Worm (Caenorhabditis elegans) whole organism, early embryonic: ENCODE results near the gene ZK666.8.

Experiments
- B0310.2 ChIP-seq: sonication (generic microtip); optimal IDR thresholded peaks from 2 replicates; lab custom pipeline; 2016; ENCODE audit warnings: mild to moderate bottlenecking, missing genetic modification characterization, missing compliant biosample characterization
- F13C5.2 ChIP-seq: sonication (generic microtip); optimal IDR thresholded peaks from 2 replicates; lab custom pipeline; 2017; ENCODE audit warnings: mild to moderate bottlenecking, missing genetic modification characterization, inconsistent platforms, missing compliant biosample characterization
- aly-1 ChIP-seq: sonication (generic microtip); optimal IDR thresholded peaks from 2 replicates; lab custom pipeline; 2016; ENCODE audit warnings: missing genetic modification characterization, missing compliant biosample characterization
- ama-1 ChIP-seq: fragments of 150-350 bp; optimal IDR thresholded peaks from 2 replicates; lab custom pipeline; 2014
- ceh-13 ChIP-seq: fragments of 200-800 bp; sonication (Bioruptor generic); optimal IDR thresholded peaks from 2 replicates; lab custom pipeline; 2018; ENCODE audit warnings: mild to moderate bottlenecking, missing genetic modification characterization, missing compliant biosample characterization
- ceh-36 ChIP-seq: sonication (generic microtip); optimal IDR thresholded peaks from 2 replicates; lab custom pipeline; 2016; ENCODE audit warnings: missing genetic modification characterization, inconsistent platforms, missing compliant biosample characterization
- ets-7 ChIP-seq: sonication (generic microtip); optimal IDR thresholded peaks from 2 replicates; lab custom pipeline; 2016; ENCODE audit warnings: missing genotype, missing genetic modification characterization, missing compliant biosample characterization
- flt-1 ChIP-seq: fragments of 200-800 bp; sonication (Bioruptor generic); IDR thresholded peaks from 2 replicates; pipeline ENCODE4 v1.3.6; 2022; ENCODE audit warnings: missing genetic modification characterization, missing compliant biosample characterization
- hmbx-1 ChIP-seq: sonication (generic microtip); optimal IDR thresholded peaks from 2 replicates; lab custom pipeline; 2016; ENCODE audit warnings: mild to moderate bottlenecking, missing genetic modification characterization, missing compliant biosample characterization
- hmg-4 ChIP-seq: fragments of 200-800 bp; sonication (Bioruptor generic); optimal IDR thresholded peaks from 2 replicates; lab custom pipeline; 2018; ENCODE audit warnings: mild to moderate bottlenecking, missing genetic modification characterization, missing compliant biosample characterization
- hnd-1 ChIP-seq: sonication (generic microtip); optimal IDR thresholded peaks from 2 replicates; lab custom pipeline; 2016; ENCODE audit warnings: missing genetic modification characterization, missing compliant biosample characterization
- pes-1 ChIP-seq: fragments of 200-800 bp; sonication (Bioruptor generic); IDR thresholded peaks from 2 replicates; pipeline ENCODE4 v1.3.6; 2022; ENCODE audit warnings: missing genetic modification reagents, missing genetic modification characterization, missing compliant biosample characterization
- scrt-1 ChIP-seq: fragments of 200-800 bp; sonication (Bioruptor generic); IDR thresholded peaks from 2 replicates; pipeline ENCODE4 v1.3.6; 2022; ENCODE audit warnings: missing genetic modification characterization, missing compliant biosample characterization
- sea-1 ChIP-seq: fragments of 200-800 bp; sonication (Bioruptor generic); conservative IDR thresholded peaks from 2 replicates; pipeline ENCODE4 v1.3.6; 2022; ENCODE audit warnings: missing genetic modification characterization, missing compliant biosample characterization
- tbx-11 ChIP-seq: fragments of 200-800 bp; sonication (Bioruptor generic); IDR thresholded peaks from 2 replicates; pipeline ENCODE4 v1.3.6; 2022; ENCODE audit warnings: missing genetic modification characterization, missing compliant biosample characterization
- tbx-37 ChIP-seq: fragments of 200-800 bp; sonication (Bioruptor generic); conservative IDR thresholded peaks from 2 replicates; pipeline ENCODE4 v1.3.6; 2022; ENCODE audit warnings: missing genetic modification reagents, missing genetic modification characterization, missing compliant biosample characterization
- tra-4 ChIP-seq: sonication (generic microtip); optimal IDR thresholded peaks from 2 replicates; lab custom pipeline; 2017; ENCODE audit warnings: missing genetic modification characterization, missing compliant biosample characterization

Gene ZK666.8

ce11 chrII:10452620-10453019, 40.3 kb downstream of the ZK666.8 start, which contains the start of gene ZK673.4:
ZK673.4 (plus strand) TSS chrII:10452920.
- TF ChIP-seq hmbx-1 (no peak), ets-7 (tag; lab: Kevin White, UChicago) (no peak), flt-1 (GFP tag; lab: Robert Waterston, UW) (no peak), B0310.2 (tag; lab: Kevin White, UChicago) (no peak), hnd-1 (tag; lab: Kevin White, UChicago) (no peak), aly-1 (tag; lab: Kevin White, UChicago) (no peak), ama-1 (lab: Kevin White, UChicago) (no peak), tra-4 (tag; lab: Kevin White, UChicago) (no peak), F13C5.2 (tag; lab: Kevin White, UChicago) (no peak), tbx-37 (no peak), tbx-11 (GFP tag; lab: Robert Waterston, UW) (no peak), ceh-13 (GFP tag; lab: Kevin White, UChicago) (no peak), ceh-36 (tag; lab: Kevin White, UChicago) (no peak), scrt-1 (no peak), pes-1 (GFP tag; lab: Robert Waterston, UW) (no peak), sea-1 (GFP tag; lab: Robert Waterston, UW) (no peak), hmg-4 (GFP tag; lab: Kevin White, UChicago) (no peak)

ce11 chrII:10450335-10450734, 42.6 kb downstream of the ZK666.8 start:
- TF ChIP-seq pes-1 (GFP tag; lab: Robert Waterston, UW): no peak
- TF ChIP-seq tbx-11 (GFP tag; lab: Robert Waterston, UW): no peak
- no peak for TF ChIP-seq tbx-37
- no peak for TF ChIP-seq ceh-36 (tag; lab: Kevin White, UChicago)
- TF ChIP-seq ama-1 (lab: Kevin White, UChicago): no peak
- TF ChIP-seq hmbx-1: no peak

DNA sequence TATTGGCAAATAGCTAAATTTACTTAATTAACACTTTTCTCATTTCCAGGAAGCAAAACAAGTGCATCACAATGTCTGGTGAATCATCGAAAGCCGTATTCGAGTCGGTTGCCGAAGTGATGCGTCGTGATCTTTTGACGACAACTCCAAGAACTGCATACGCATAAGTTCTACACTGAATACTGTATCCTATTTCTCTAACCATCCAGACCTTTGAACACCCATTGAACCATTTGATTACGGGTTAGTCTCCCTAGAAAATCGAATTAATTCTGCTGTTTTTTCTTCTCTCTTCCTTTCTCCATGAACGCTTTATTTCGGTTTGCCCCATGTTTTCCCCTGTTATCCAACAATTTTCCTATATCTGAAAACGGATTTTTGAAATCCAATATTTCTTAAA, 43.2 kb downstream of the ZK666.8 start, which contains the start of gene lin-56:
lin-56 (plus strand) TSS at position 301 of the 400 bp plus-strand sequence.
- TF ChIP-seq ets-7 (tag; lab: Kevin White, UChicago) (no peak), hnd-1 (tag; lab: Kevin White, UChicago) (no peak), pes-1 (GFP tag; lab: Robert Waterston, UW) (no peak), flt-1 (GFP tag; lab: Robert Waterston, UW) (no peak), ceh-13 (GFP tag; lab: Kevin White, UChicago) (no peak), aly-1 (tag; lab: Kevin White, UChicago) (no peak), ceh-36 (tag; lab: Kevin White, UChicago) (no peak), B0310.2 (tag; lab: Kevin White, UChicago) (no peak), F13C5.2 (tag; lab: Kevin White, UChicago) (no peak), hmbx-1 (no peak), ama-1 (lab: Kevin White, UChicago) (no peak), tbx-37 (no peak), tra-4 (tag; lab: Kevin White, UChicago) (no peak), hmg-4 (GFP tag; lab: Kevin White, UChicago) (no peak), tbx-11 (GFP tag; lab: Robert Waterston, UW) (no peak), sea-1 (GFP tag; lab: Robert Waterston, UW) (no peak), scrt-1 (no peak)

DNA sequence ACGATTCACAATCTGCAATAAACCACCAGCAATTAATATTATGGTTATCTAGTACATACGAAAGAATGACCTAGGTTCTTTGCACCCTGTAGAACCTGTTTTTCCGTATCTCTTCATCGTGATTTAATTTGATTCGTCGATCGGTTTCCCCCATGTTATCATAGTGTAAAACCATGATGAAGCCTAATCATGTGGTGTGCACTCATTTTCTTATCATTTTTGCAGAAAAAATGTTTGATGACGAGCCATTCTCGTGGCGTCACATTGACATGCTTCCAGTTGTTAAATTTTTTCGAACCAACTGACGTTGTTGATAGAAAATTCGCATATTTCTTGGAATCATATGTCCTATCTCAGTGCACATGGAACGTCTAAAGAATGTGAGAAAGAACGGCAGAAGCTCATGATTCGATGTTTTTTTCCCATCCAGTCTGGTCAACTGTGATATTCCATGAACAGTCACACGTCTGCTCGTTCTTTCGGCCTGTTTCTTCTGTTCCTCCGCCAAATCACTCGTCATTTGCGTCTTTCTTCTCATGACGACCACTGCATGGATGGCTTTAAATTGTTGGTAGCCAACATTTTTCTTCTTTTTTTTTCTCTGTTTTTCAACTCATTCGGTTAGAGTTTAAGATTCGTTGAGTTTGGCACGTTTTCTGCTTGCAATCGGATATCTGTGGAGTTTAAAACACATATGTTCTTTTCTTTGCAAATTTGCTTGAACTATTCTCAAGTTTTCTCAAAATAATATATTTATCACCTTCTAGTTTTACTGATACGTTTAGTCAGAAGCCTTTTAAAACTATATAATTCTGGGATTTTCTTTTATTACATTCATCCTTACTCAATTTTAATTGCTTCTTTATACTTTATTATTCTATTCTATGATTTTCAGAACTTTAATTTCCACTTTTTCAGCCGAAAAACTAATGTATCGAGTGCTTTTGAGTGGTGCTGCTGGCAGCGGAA, 45.3 kb downstream of the ZK666.8 start, which contains the start of gene ZK673.2:
ZK673.2 (plus strand) TSS at position 919 of the 969 bp plus-strand sequence.
- TF ChIP-seq aly-1 (tag; lab: Kevin White, UChicago) (no peak), hmg-4 (GFP tag; lab: Kevin White, UChicago) (no peak), ceh-13 (GFP tag; lab: Kevin White, UChicago) (no peak), ets-7 (tag; lab: Kevin White, UChicago) (no peak), tbx-37 (no peak), pes-1 (GFP tag; lab: Robert Waterston, UW) (no peak), B0310.2 (tag; lab: Kevin White, UChicago) (no peak)

DNA sequence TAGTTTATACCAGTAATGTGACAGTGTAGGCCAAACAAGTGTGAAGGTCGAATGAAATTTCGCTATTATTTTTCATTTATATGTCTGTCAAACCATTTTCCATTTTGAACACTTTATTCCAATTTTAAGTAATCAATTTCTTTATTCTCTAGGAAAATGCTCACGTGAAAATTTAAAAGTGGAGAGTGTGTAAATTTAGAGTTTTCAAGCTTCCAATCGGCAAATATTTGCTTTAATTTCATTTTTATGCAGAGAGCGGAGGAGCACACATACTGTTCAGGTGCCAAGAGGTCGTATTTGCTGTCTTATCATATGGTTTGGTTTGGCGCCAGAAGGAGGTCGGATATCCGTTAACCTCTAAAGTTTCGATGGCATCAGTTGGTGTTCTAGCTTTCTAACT, 46.1 kb downstream of the ZK666.8 start:
- TF ChIP-seq aly-1 (tag; lab: Kevin White, UChicago) (no peak), ets-7 (tag; lab: Kevin White, UChicago) (no peak), flt-1 (GFP tag; lab: Robert Waterston, UW) (no peak), scrt-1 (no peak), hmg-4 (GFP tag; lab: Kevin White, UChicago) (no peak), tra-4 (tag; lab: Kevin White, UChicago) (no peak), B0310.2 (tag; lab: Kevin White, UChicago) (no peak), ceh-36 (tag; lab: Kevin White, UChicago) (no peak), pes-1 (GFP tag; lab: Robert Waterston, UW) (no peak), ama-1 (lab: Kevin White, UChicago) (no peak), tbx-11 (GFP tag; lab: Robert Waterston, UW) (no peak), tbx-37 (no peak), F13C5.2 (tag; lab: Kevin White, UChicago) (no peak), ceh-13 (GFP tag; lab: Kevin White, UChicago) (no peak), hmbx-1 (no peak), sea-1 (GFP tag; lab: Robert Waterston, UW) (no peak)

DNA sequence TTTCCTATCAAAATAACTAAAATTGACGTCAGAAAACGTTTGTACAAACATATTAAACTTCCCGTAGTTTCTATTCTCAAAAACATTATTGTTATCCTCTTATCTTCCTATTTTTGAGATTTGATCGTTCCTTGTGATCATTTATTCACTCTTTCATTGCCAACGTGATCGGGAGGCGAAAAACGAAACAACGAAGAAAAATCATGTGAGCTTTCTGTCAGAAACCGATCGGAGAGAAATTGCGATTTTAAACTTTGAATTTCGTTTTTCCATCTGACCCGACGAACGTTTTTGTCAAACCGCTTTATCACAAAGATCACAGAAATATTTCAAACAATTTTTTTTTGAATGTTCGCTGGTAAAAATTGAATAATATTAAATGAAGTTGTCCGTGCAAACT, 46.6 kb downstream of the ZK666.8 start:
- no peak for TF ChIP-seq hmg-4 (GFP tag; lab: Kevin White, UChicago)
- no peak for TF ChIP-seq tbx-11 (GFP tag; lab: Robert Waterston, UW)
- TF ChIP-seq B0310.2 (tag; lab: Kevin White, UChicago): no peak
- TF ChIP-seq F13C5.2 (tag; lab: Kevin White, UChicago): no peak
- TF ChIP-seq hmbx-1: no peak
- no peak for TF ChIP-seq tbx-37
- no peak for TF ChIP-seq ama-1 (lab: Kevin White, UChicago)
- TF ChIP-seq pes-1 (GFP tag; lab: Robert Waterston, UW): no peak
- TF ChIP-seq sea-1 (GFP tag; lab: Robert Waterston, UW): no peak
- TF ChIP-seq ceh-36 (tag; lab: Kevin White, UChicago): no peak
- TF ChIP-seq ets-7 (tag; lab: Kevin White, UChicago): no peak
- no peak for TF ChIP-seq aly-1 (tag; lab: Kevin White, UChicago)
- TF ChIP-seq flt-1 (GFP tag; lab: Robert Waterston, UW): no peak
- no peak for TF ChIP-seq ceh-13 (GFP tag; lab: Kevin White, UChicago)
- TF ChIP-seq tra-4 (tag; lab: Kevin White, UChicago): no peak
- no peak for TF ChIP-seq hnd-1 (tag; lab: Kevin White, UChicago)
- TF ChIP-seq scrt-1: no peak
